Worm (Caenorhabditis elegans): ENCODE measurements around the gene F46F5.1.

DNA sequence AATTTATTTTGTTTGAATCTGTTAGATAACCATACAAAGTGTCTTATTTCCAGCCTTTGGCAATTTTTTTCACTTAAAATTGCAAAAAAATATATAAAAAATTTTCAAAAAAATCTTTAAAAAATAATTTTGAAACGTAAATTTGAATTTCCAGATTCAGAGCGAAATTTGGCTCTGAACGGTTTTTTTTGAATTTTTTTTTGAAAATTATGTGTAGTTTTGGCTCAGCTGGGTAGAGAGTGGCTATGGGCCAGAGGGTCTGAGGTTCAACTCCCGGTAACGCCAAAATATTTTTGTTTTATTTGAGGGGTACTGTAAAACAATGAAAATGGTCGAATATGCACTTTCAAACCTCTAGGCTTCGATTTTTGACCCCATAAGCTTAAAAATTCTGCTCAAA lies 38.3 kb downstream of the F46F5.1 start:
- TF ChIP-seq nhr-28 (tag; optimal IDR thresholded peaks at IDR 0.05) (no peak), skn-1 (tag; optimal IDR thresholded peaks at IDR 0.05) (no peak), alr-1 (tag; optimal IDR thresholded peaks at IDR 0.05; ENCODE audit: borderline replicate concordance) (no peak), mab-9 (GFP tag; IDR thresholded peaks at IDR 0.05) (no peak), aha-1 (tag; optimal IDR thresholded peaks at IDR 0.05) (no peak), mdl-1 (tag; optimal IDR thresholded peaks at IDR 0.05) (no peak), nhr-237 (tag; optimal IDR thresholded peaks at IDR 0.05) (no peak)

All from whole organism, L1 larva.